Worm (Caenorhabditis elegans): ENCODE data around the gene zipt-17.
A peak's percentile ranks its signal among the peaks of the same experiment; 100 is the strongest.

The zipt-17 gene

ce11 chrIV:17332261-17332660, 34.9 kb downstream of the zipt-17 start, which contains the start of gene C49C3.7:
Gene C49C3.7, plus strand, starts transcription at chrIV:17332561.
- TF ChIP-seq ztf-4 (tag; optimal IDR thresholded peaks at IDR 0.05) (no peak), ZK546.5 (tag; optimal IDR thresholded peaks at IDR 0.05) (no peak), ceh-82 (tag; optimal IDR thresholded peaks at IDR 0.05) (no peak), ztf-1 (GFP tag; conservative IDR thresholded peaks at IDR 0.05) (no peak), unc-55 (GFP tag; optimal IDR thresholded peaks at IDR 0.05) (no peak), aly-2 (tag; optimal IDR thresholded peaks at IDR 0.05) (no peak), F13H6.1 (tag; optimal IDR thresholded peaks at IDR 0.05) (no peak), nhr-77 (tag; optimal IDR thresholded peaks at IDR 0.05) (no peak), zag-1 (tag; optimal IDR thresholded peaks at IDR 0.05) (no peak), ztf-11 (tag; optimal IDR thresholded peaks at IDR 0.05) (no peak)

- TF ChIP-seq nhr-77 (tag; optimal IDR thresholded peaks at IDR 0.05): no peak
- no peak for TF ChIP-seq Y55F3AM.14 (GFP tag; optimal IDR thresholded peaks at IDR 0.05)
- TF ChIP-seq lin-13 (GFP tag; optimal IDR thresholded peaks at IDR 0.05): peak; percentile 14
- no peak for TF ChIP-seq unc-62 (GFP tag; optimal IDR thresholded peaks at IDR 0.05)
- peak; percentile 31 for TF ChIP-seq C34F6.9 (tag; optimal IDR thresholded peaks at IDR 0.05)
- TF ChIP-seq ztf-11 (tag; optimal IDR thresholded peaks at IDR 0.05): no peak
- TF ChIP-seq unc-39 (tag; optimal IDR thresholded peaks at IDR 0.05): no peak
- no peak for TF ChIP-seq R02D3.7 (tag; optimal IDR thresholded peaks at IDR 0.05)
- TF ChIP-seq nhr-129 (tag; optimal IDR thresholded peaks at IDR 0.05): no peak
- TF ChIP-seq blmp-1 (tag; optimal IDR thresholded peaks at IDR 0.05; ENCODE audit: insufficient read depth): no peak
- no peak for TF ChIP-seq elt-3 (tag; optimal IDR thresholded peaks at IDR 0.05)
- TF ChIP-seq nhr-11 (tag; optimal IDR thresholded peaks at IDR 0.05): no peak
- TF ChIP-seq ztf-1 (GFP tag; conservative IDR thresholded peaks at IDR 0.05): no peak
- peak; percentile 12 for TF ChIP-seq nhr-25 (tag; optimal IDR thresholded peaks at IDR 0.05)
- TF ChIP-seq unc-55 (GFP tag; optimal IDR thresholded peaks at IDR 0.05): peak; percentile 29
- no peak for TF ChIP-seq sma-9 (GFP tag; optimal IDR thresholded peaks at IDR 0.05)
- TF ChIP-seq sma-9 (tag; optimal IDR thresholded peaks at IDR 0.05): no peak
- no peak for TF ChIP-seq F13H6.1 (tag; optimal IDR thresholded peaks at IDR 0.05)
- TF ChIP-seq zag-1 (tag; optimal IDR thresholded peaks at IDR 0.05): no peak
- no peak for TF ChIP-seq nhr-237 (tag; optimal IDR thresholded peaks at IDR 0.05)
- no peak for TF ChIP-seq lin-39 (tag; optimal IDR thresholded peaks at IDR 0.05)
- TF ChIP-seq sma-3 (GFP tag; optimal IDR thresholded peaks at IDR 0.05): no peak
- TF ChIP-seq aly-2 (tag; optimal IDR thresholded peaks at IDR 0.05): no peak
- no peak for TF ChIP-seq crh-2 (tag; optimal IDR thresholded peaks at IDR 0.05)
- no peak for TF ChIP-seq ceh-16 (tag; optimal IDR thresholded peaks at IDR 0.05)
- TF ChIP-seq gmeb-1 (tag; optimal IDR thresholded peaks at IDR 0.05): no peak
- no peak for TF ChIP-seq ztf-4 (tag; optimal IDR thresholded peaks at IDR 0.05)
- peak in 1 of 2 experiments; percentile 36 for TF ChIP-seq lsy-2 (tag; optimal IDR thresholded peaks at IDR 0.05)
- no peak for TF ChIP-seq peb-1 (tag; optimal IDR thresholded peaks at IDR 0.05)
- TF ChIP-seq fos-1 (tag; optimal IDR thresholded peaks at IDR 0.05): no peak
- no peak for TF ChIP-seq lin-11 (tag; optimal IDR thresholded peaks at IDR 0.05)
- no peak for TF ChIP-seq nhr-6 (tag; optimal IDR thresholded peaks at IDR 0.05)
- no peak for TF ChIP-seq alr-1 (tag; optimal IDR thresholded peaks at IDR 0.05)
- no peak for TF ChIP-seq ceh-82 (tag; optimal IDR thresholded peaks at IDR 0.05)
- no peak for TF ChIP-seq skn-1 (tag; optimal IDR thresholded peaks at IDR 0.05)
- TF ChIP-seq nhr-10 (tag; optimal IDR thresholded peaks at IDR 0.05): no peak
- TF ChIP-seq dmd-4 (tag; optimal IDR thresholded peaks at IDR 0.05): no peak
- no peak for TF ChIP-seq nhr-12 (tag; optimal IDR thresholded peaks at IDR 0.05)
- TF ChIP-seq egl-27 (tag; optimal IDR thresholded peaks at IDR 0.05): no peak
- no peak for TF ChIP-seq elt-1 (tag; optimal IDR thresholded peaks at IDR 0.05)
- no peak for TF ChIP-seq nhr-23 (tag; optimal IDR thresholded peaks at IDR 0.05)
- no peak for TF ChIP-seq ZK546.5 (tag; optimal IDR thresholded peaks at IDR 0.05)
Observed at ce11 chrIV:17331100-17331577, 36.1 kb downstream of the zipt-17 start, which contains the start of gene C49C3.6. Gene C49C3.6, plus strand, starts transcription at chrIV:17331527.

- TF ChIP-seq C34F6.9 (tag; optimal IDR thresholded peaks at IDR 0.05): peak; percentile 37
- no peak for TF ChIP-seq nhr-21 (tag; optimal IDR thresholded peaks at IDR 0.05)
Observed at ce11 chrIV:17328834-17329233, 38.4 kb downstream of the zipt-17 start, which contains the start of gene ceh-88. Gene ceh-88, plus strand, starts transcription at chrIV:17329188.
